Fruit fly (Drosophila melanogaster): ENCODE data around the gene Myt1.

Myt1 gene

DNA sequence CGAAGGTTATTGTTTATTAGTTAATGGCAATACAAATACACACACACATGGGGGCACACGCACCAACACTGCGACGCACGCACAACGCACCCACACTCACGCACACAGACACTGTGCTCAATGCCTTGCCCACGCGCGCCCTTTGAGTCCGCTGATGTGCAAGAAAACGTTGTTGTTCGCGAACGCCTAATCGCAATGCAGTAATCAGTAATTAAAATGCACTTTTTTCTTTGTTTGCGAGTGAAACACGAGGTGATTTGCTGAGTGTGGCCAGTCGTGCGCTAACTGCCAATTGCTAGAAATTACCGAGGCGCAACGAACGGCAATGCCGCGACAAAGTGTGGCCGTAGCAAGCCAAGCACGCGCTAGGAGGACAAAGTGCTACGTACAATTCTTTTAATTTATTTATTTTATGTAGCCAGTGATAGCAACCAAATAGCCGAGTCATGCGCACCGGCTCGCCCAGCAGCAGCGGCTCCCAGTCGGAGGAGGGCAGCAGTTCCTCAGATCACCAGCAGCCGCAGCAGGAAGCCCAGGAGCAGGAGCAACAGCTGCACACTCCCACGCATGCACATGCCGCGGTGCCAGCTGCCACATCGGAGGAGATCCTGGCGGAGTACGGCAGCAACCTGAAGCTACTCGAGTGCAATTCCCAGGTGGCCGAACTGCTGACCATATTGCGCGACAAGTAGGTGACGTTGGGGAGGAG is 31.4 kb upstream of the Myt1 start, which contains the start of the genes S6k and kri (continued):
- TF ChIP-seq onecut (GFP tag; IDR thresholded peaks at IDR 0.05) (peak; percentile 16; the same call in 1 of the 2 replicates), CG17829 (tag; optimal IDR thresholded peaks at IDR 0.05) (peak; percentile 22), CG17186 (GFP tag; optimal IDR thresholded peaks at IDR 0.05) (peak; percentile 89), row (GFP tag; IDR thresholded peaks at IDR 0.05) (0 out of 3 replicates have a peak, but pooled peaks have one; percentile 22), amos (GFP tag; IDR thresholded peaks at IDR 0.05; ENCODE audit: partially characterized antibody) (peak; percentile 48), Eip74EF (GFP tag; optimal IDR thresholded peaks at IDR 0.05) (peak in 1 of 2 experiments; percentile 40), Jarid2 (GFP tag; optimal IDR thresholded peaks at IDR 0.05) (peak; percentile 40), CG11398 (GFP tag; optimal IDR thresholded peaks at IDR 0.05) (no peak), vnd (GFP tag; IDR thresholded peaks at IDR 0.05; ENCODE audit: partially characterized antibody) (0 out of 3 replicates have a peak, but pooled peaks have one; percentile 37), CG18599 (GFP tag; optimal IDR thresholded peaks at IDR 0.05) (peak; percentile 16), sr (GFP tag; IDR thresholded peaks at IDR 0.05) (peak; percentile 13; the same call in 1 of the 3 replicates), ftz-f1 (GFP tag; optimal IDR thresholded peaks at IDR 0.05) (peak; percentile 87), nerfin-2 (GFP tag; IDR thresholded peaks at IDR 0.05; ENCODE audit: partially characterized antibody) (0 out of 2 replicates have a peak, but pooled peaks have one; percentile 10), hbn (GFP tag; IDR thresholded peaks at IDR 0.05; ENCODE audit: partially characterized antibody) (peak; percentile 12; the same call in 1 of the 2 replicates), Scr (GFP tag; IDR thresholded peaks at IDR 0.05; ENCODE audit: partially characterized antibody) (0 out of 2 replicates have a peak, but pooled peaks have one; percentile 18), hb (GFP tag; IDR thresholded peaks at IDR 0.05; ENCODE audit: partially characterized antibody) (no peak), CG11247 (GFP tag; IDR thresholded peaks at IDR 0.05) (no peak), wor (GFP tag; IDR thresholded peaks at IDR 0.05) (no peak), schlank (tag; optimal IDR thresholded peaks at IDR 0.05) (no peak), fd64A (GFP tag; optimal IDR thresholded peaks at IDR 0.05) (no peak), Med (GFP tag) (peak; percentile 78), nerfin-1 (tag; optimal IDR thresholded peaks at IDR 0.05) (peak; percentile 10), CG6854 (GFP tag; optimal IDR thresholded peaks at IDR 0.05) (peak; percentile 8), kni (GFP tag; optimal IDR thresholded peaks at IDR 0.05) (peak; percentile 24), run (tag; optimal IDR thresholded peaks at IDR 0.05) (no peak), btn (GFP tag; optimal IDR thresholded peaks at IDR 0.05) (no peak), CG34422 (GFP tag; IDR thresholded peaks at IDR 0.05) (peak; percentile 38; the same call in 1 of the 3 replicates), CG11560 (tag; IDR thresholded peaks at IDR 0.05) (0 out of 3 replicates have a peak, but pooled peaks have one; percentile 14), Dp (GFP tag; optimal IDR thresholded peaks at IDR 0.05) (peak; percentile 39), CG11696 (GFP tag; IDR thresholded peaks at IDR 0.05) (no peak), ci (GFP tag; IDR thresholded peaks at IDR 0.05) (peak; percentile 56), cwo (GFP tag; optimal IDR thresholded peaks at IDR 0.05) (peak; percentile 36), CG13624 (GFP tag; optimal IDR thresholded peaks at IDR 0.05) (peak; percentile 32), CG3847 (GFP tag; IDR thresholded peaks at IDR 0.05) (peak; percentile 75; the same call in 1 of the 2 replicates), CG2712 (tag; optimal IDR thresholded peaks at IDR 0.05) (peak; percentile 9), chinmo (GFP tag; IDR thresholded peaks at IDR 0.05; ENCODE audit: partially characterized antibody) (peak; percentile 92; the same call in 2 of the 4 replicates), CG9876 (GFP tag; optimal IDR thresholded peaks at IDR 0.05) (no peak), org-1 (GFP tag; optimal IDR thresholded peaks at IDR 0.05) (no peak), Sry-δ (GFP tag; optimal IDR thresholded peaks at IDR 0.05) (peak; percentile 36), stwl (tag; optimal IDR thresholded peaks at IDR 0.05) (peak; percentile 64), CG18011 (GFP tag; optimal IDR thresholded peaks at IDR 0.05) (no peak), CG15601 (tag; optimal IDR thresholded peaks at IDR 0.05) (peak; percentile 2), Dek (tag; optimal IDR thresholded peaks at IDR 0.05) (peak; percentile 18), odd (GFP tag; optimal IDR thresholded peaks at IDR 0.05) (peak; percentile 26), HLHmδ (GFP tag; optimal IDR thresholded peaks at IDR 0.05) (no peak), CG9797 (GFP tag; optimal IDR thresholded peaks at IDR 0.05) (peak; percentile 96), CG3995 (GFP tag; optimal IDR thresholded peaks at IDR 0.05) (peak; percentile 44)

All from whole organism, embryonic.